Fruit fly (Drosophila melanogaster) whole organism, prepupa: ENCODE measurements around the gene mRpL16.
A peak's percentile ranks its signal among the peaks of the same experiment; 100 is the strongest.

ENCODE experiments used
- Blimp-1 ChIP-seq: fragments of 200-800 bp; sonication (Bioruptor generic); optimal IDR thresholded peaks from 3 replicates; lab custom pipeline; 2017; ENCODE audit warnings: missing biosample characterization, missing genetic modification characterization, mild to moderate bottlenecking, moderate library complexity, missing genetic modification reagents
- CG10631 ChIP-seq: fragments of 200-800 bp; sonication (Bioruptor generic); optimal IDR thresholded peaks from 2 replicates; lab custom pipeline; 2016; ENCODE audit warnings: missing biosample characterization, missing genetic modification characterization
- CG10669 ChIP-seq: fragments of 200-800 bp; sonication (Bioruptor generic); optimal IDR thresholded peaks from 3 replicates; lab custom pipeline; 2018; ENCODE audit warnings: missing biosample characterization, mild to moderate bottlenecking, missing genetic modification characterization, moderate library complexity
- CG11762 ChIP-seq: fragments of 200-800 bp; sonication (Bioruptor generic); optimal IDR thresholded peaks from 3 replicates; lab custom pipeline; 2016; ENCODE audit warnings: missing biosample characterization, missing genetic modification characterization; ENCODE audit not compliant: insufficient read depth
- CG11902 ChIP-seq: fragments of 200-800 bp; sonication (Bioruptor generic); optimal IDR thresholded peaks from 3 replicates; lab custom pipeline; 2016; ENCODE audit warnings: missing biosample characterization, missing genetic modification characterization
- CG1621 ChIP-seq: fragments of 200-800 bp; sonication (Bioruptor generic); optimal IDR thresholded peaks from 3 replicates; lab custom pipeline; 2018; ENCODE audit warnings: missing biosample characterization, mild to moderate bottlenecking, missing genetic modification characterization
- CG16779 ChIP-seq: fragments of 200-800 bp; sonication (Bioruptor generic); optimal IDR thresholded peaks from 3 replicates; lab custom pipeline; 2017; ENCODE audit warnings: missing biosample characterization, mild to moderate bottlenecking, missing genetic modification characterization
- CG3032 ChIP-seq: fragments of 200-800 bp; optimal IDR thresholded peaks from 2 replicates; lab custom pipeline; 2019; ENCODE audit warnings: missing biosample characterization, mild to moderate bottlenecking, missing genetic modification characterization, moderate library complexity
- CG31627 ChIP-seq: fragments of 200-800 bp; sonication (Bioruptor generic); optimal IDR thresholded peaks from 3 replicates; lab custom pipeline; 2016; ENCODE audit warnings: missing biosample characterization, missing genetic modification characterization
- CG32006 ChIP-seq: fragments of 200-800 bp; sonication (Bioruptor generic); optimal IDR thresholded peaks from 3 replicates; lab custom pipeline; 2017; ENCODE audit warnings: missing biosample characterization, mild to moderate bottlenecking, missing genetic modification characterization
- CG34406 ChIP-seq: fragments of 200-800 bp; sonication (Bioruptor generic); optimal IDR thresholded peaks from 3 replicates; lab custom pipeline; 2016; ENCODE audit warnings: missing biosample characterization, missing genetic modification characterization
- CG6163 ChIP-seq: fragments of 200-800 bp; sonication (Bioruptor generic); IDR thresholded peaks from 3 replicates; pipeline ENCODE4 v1.3.6; 2022; ENCODE audit warnings: missing biosample characterization, missing genetic modification characterization
- CG6808 ChIP-seq: fragments of 200-800 bp; sonication (Bioruptor generic); optimal IDR thresholded peaks from 3 replicates; lab custom pipeline; 2017; ENCODE audit warnings: missing biosample characterization, missing genetic modification characterization, mild to moderate bottlenecking, moderate library complexity, missing genetic modification reagents
- CG6854 ChIP-seq: fragments of 200-800 bp; sonication (Bioruptor generic); optimal IDR thresholded peaks from 2 replicates; lab custom pipeline; 2017; ENCODE audit warnings: missing biosample characterization, mild to moderate bottlenecking, missing genetic modification characterization
- CG8119 ChIP-seq: fragments of 200-800 bp; sonication (Bioruptor generic); IDR thresholded peaks from 3 replicates; pipeline ENCODE4 v1.3.6; 2022; ENCODE audit warnings: missing biosample characterization, missing genetic modification characterization
- CG8632 ChIP-seq: fragments of 200-800 bp; sonication (Bioruptor generic); optimal IDR thresholded peaks from 3 replicates; lab custom pipeline; 2016; ENCODE audit warnings: missing biosample characterization, missing genetic modification characterization
- Eip75B ChIP-seq: fragments of 200-800 bp; sonication (Bioruptor generic); optimal IDR thresholded peaks from 3 replicates; lab custom pipeline; 2016; ENCODE audit warnings: missing biosample characterization, missing genetic modification characterization
- Eip78C ChIP-seq: fragments of 200-800 bp; sonication (Bioruptor generic); peaks from one replicate; lab custom pipeline; 2016; ENCODE audit warnings: missing biosample characterization, missing genetic modification characterization
- Eip93F ChIP-seq: fragments of 200-800 bp; sonication (Bioruptor generic); optimal IDR thresholded peaks from 2 replicates; lab custom pipeline; 2016; ENCODE audit warnings: missing biosample characterization, mild to moderate bottlenecking, missing genetic modification characterization
- Ets21C ChIP-seq: fragments of 200-800 bp; sonication (Bioruptor generic); optimal IDR thresholded peaks from 3 replicates; lab custom pipeline; 2016; ENCODE audit warnings: missing biosample characterization, missing genetic modification characterization
- Hr38 ChIP-seq: sonication (Bioruptor generic); optimal IDR thresholded peaks from 2 replicates; lab custom pipeline; 2016; ENCODE audit warnings: missing biosample characterization, missing genetic modification characterization
- Hr39 ChIP-seq: fragments of 200-800 bp; sonication (Bioruptor generic); optimal IDR thresholded peaks from 2 replicates; lab custom pipeline; 2016; ENCODE audit warnings: missing biosample characterization, missing genetic modification characterization
- Hr4 ChIP-seq: fragments of 200-800 bp; sonication (Bioruptor generic); optimal IDR thresholded peaks from 3 replicates; lab custom pipeline; 2016; ENCODE audit warnings: missing biosample characterization, missing genetic modification characterization
- Lpt ChIP-seq: fragments of 200-800 bp; sonication (Bioruptor generic); optimal IDR thresholded peaks from 3 replicates; lab custom pipeline; 2016; ENCODE audit warnings: missing biosample characterization, missing genetic modification characterization
- Met ChIP-seq: fragments of 200-800 bp; sonication (Bioruptor generic); optimal IDR thresholded peaks from 3 replicates; lab custom pipeline; 2016; ENCODE audit warnings: missing biosample characterization, missing genetic modification characterization
- OdsH ChIP-seq: fragments of 200-800 bp; sonication (Bioruptor generic); optimal IDR thresholded peaks from 3 replicates; lab custom pipeline; 2016; ENCODE audit warnings: missing biosample characterization, missing genetic modification characterization
- Sox14 ChIP-seq: fragments of 200-800 bp; sonication (Bioruptor generic); optimal IDR thresholded peaks from 3 replicates; lab custom pipeline; 2016; ENCODE audit warnings: missing biosample characterization, missing genetic modification characterization
- Sox15 ChIP-seq: fragments of 200-800 bp; sonication (Bioruptor generic); optimal IDR thresholded peaks from 3 replicates; lab custom pipeline; 2016; ENCODE audit warnings: missing biosample characterization, missing genetic modification characterization
- cyc ChIP-seq: fragments of 200-800 bp; sonication (Bioruptor generic); optimal IDR thresholded peaks from 3 replicates; lab custom pipeline; 2016; ENCODE audit warnings: missing biosample characterization, missing genetic modification characterization
- dac ChIP-seq: fragments of 200-800 bp; sonication (Bioruptor generic); optimal IDR thresholded peaks from 2 replicates; lab custom pipeline; 2017; ENCODE audit warnings: missing biosample characterization, mild to moderate bottlenecking, missing genetic modification characterization
- dsx ChIP-seq: fragments of 200-800 bp; optimal IDR thresholded peaks from 3 replicates; lab custom pipeline; 2019; ENCODE audit warnings: missing biosample characterization, mild to moderate bottlenecking, missing genetic modification characterization, moderate library complexity; ENCODE audit not compliant: poor library complexity, severe bottlenecking
- eg ChIP-seq: fragments of 200-800 bp; sonication (Bioruptor generic); IDR thresholded peaks from 3 replicates; pipeline ENCODE4 v1.3.6; 2022; ENCODE audit warnings: missing biosample characterization, missing genetic modification characterization
- esn ChIP-seq: fragments of 200-800 bp; sonication (Bioruptor generic); optimal IDR thresholded peaks from 2 replicates; lab custom pipeline; 2016; ENCODE audit warnings: missing biosample characterization, mild to moderate bottlenecking, missing genetic modification characterization, moderate library complexity
- fd85E ChIP-seq: fragments of 200-800 bp; sonication (Bioruptor generic); optimal IDR thresholded peaks from 3 replicates; lab custom pipeline; 2016; ENCODE audit warnings: missing biosample characterization, missing genetic modification characterization
- fkh ChIP-seq: fragments of 200-800 bp; sonication (Bioruptor generic); optimal IDR thresholded peaks from 3 replicates; lab custom pipeline; 2017; ENCODE audit warnings: missing biosample characterization, mild to moderate bottlenecking, missing genetic modification characterization, moderate library complexity
- net ChIP-seq: fragments of 200-800 bp; sonication (Bioruptor generic); optimal IDR thresholded peaks from 3 replicates; lab custom pipeline; 2016; ENCODE audit warnings: missing biosample characterization, missing genetic modification characterization
- pdm3 ChIP-seq: fragments of 200-800 bp; sonication (Bioruptor generic); optimal IDR thresholded peaks from 3 replicates; lab custom pipeline; 2016; ENCODE audit warnings: missing biosample characterization, missing genetic modification characterization
- spab ChIP-seq: fragments of 200-800 bp; sonication (Bioruptor generic); optimal IDR thresholded peaks from 2 replicates; lab custom pipeline; 2017; ENCODE audit warnings: missing biosample characterization, mild to moderate bottlenecking, missing genetic modification characterization, missing genetic modification reagents
- ss ChIP-seq, 2 experiments: fragments of 200-800 bp; sonication (Bioruptor generic); optimal IDR thresholded peaks; 2 replicates in 1 of 2; 3 replicates in 1 of 2; lab custom pipeline; 2017 to 2018; ENCODE audit warnings: mild to moderate bottlenecking in 2 of 2, missing biosample characterization in 2 of 2, missing genetic modification characterization in 2 of 2, moderate library complexity in 1 of 2
- svp ChIP-seq: fragments of 200-800 bp; sonication (Bioruptor generic); peaks from one replicate; lab custom pipeline; 2016; ENCODE audit warnings: missing biosample characterization, missing genetic modification characterization
- topi ChIP-seq: fragments of 200-800 bp; sonication (Bioruptor generic); optimal IDR thresholded peaks from 3 replicates; lab custom pipeline; 2016; ENCODE audit warnings: missing biosample characterization, missing genetic modification characterization
- vri ChIP-seq: fragments of 200-800 bp; sonication (Bioruptor generic); optimal IDR thresholded peaks from 3 replicates; lab custom pipeline; 2016; ENCODE audit warnings: missing biosample characterization, mild to moderate bottlenecking, missing genetic modification characterization

mRpL16 gene

DNA sequence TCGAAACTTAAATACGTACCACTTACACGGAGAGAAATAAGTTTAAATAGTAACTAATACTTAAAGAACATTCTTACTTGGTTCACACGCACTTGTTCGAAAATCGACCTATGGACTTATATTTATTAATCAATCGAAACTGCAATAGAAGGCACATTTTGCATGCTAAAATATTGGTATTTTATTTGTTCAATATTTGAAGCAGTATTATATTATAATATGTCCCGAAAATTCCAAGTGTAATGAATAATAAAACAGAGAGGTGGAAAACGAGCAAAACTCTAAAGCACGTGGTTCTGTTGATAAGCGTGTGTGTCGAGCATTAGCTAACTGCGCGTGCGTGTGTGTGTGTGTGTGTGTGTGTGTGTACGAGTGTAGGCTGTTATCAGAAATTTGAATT lies 40.1 kb upstream of the mRpL16 start (continued):
- TF ChIP-seq Met (GFP tag; lab: Kevin White, UChicago) (peak; percentile 42), cyc (GFP tag; lab: Kevin White, UChicago) (peak; percentile 7), Hr4 (GFP tag; lab: Kevin White, UChicago) (peak; percentile 18), vri (peak; percentile 85), CG32006 (GFP tag; lab: Kevin White, UChicago) (peak; percentile 41), CG3032 (tag; lab: Kevin White, UChicago) (no peak), Hr38 (GFP tag; lab: Kevin White, UChicago) (no peak), topi (peak; percentile 11)

DNA sequence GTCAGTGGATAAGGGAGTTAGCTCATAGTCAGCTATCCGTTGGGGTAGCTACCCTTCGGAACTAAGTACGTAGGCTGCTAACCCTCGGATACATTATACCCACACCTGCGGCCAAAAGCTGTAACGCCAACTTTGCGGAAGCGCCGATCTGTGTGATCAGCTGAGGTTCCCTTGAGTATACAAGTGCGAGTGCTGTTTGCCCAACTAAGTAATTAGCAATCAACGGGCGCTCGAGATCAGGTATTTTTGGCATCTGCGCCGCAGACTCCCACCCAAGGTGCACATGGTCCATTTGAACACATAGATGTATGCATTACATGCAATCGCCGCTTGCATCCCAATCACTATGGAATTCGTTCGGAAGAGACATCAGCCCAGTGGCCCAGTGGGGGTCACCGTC lies 36.0 kb upstream of the mRpL16 start:
- no peak for TF ChIP-seq vri
- TF ChIP-seq CG1621 (tag; lab: Kevin White, UChicago), result no peak
- TF ChIP-seq esn, result no peak
- no peak for TF ChIP-seq CG3032 (tag; lab: Kevin White, UChicago)
- TF ChIP-seq svp (GFP tag; lab: Kevin White, UChicago), result peak; percentile 27
- TF ChIP-seq fkh, result peak; percentile 81
- TF ChIP-seq spab (GFP tag; lab: Kevin White, UChicago), result no peak

DNA sequence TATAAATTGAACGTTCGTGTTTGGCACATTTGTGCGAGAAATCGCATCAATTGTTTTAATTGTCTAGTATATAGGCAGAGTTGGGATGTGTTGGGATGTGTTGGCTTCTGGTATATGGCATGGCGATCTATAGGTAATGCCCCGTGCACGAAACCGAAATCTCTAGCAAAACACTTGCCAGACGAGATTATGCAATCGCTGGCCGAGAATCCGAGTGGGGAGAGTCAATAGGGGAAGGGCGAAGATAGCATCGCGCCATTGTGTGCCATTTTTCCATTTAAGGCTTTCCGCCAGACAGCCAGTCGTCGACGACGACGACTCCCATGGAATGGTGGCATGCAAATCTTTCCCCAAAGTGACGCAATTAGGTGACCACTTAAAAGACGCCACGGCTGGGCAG lies 35.2 kb upstream of the mRpL16 start:
- TF ChIP-seq Blimp-1 (GFP tag; lab: Kevin White, UChicago) (no peak), CG8632 (GFP tag; lab: Kevin White, UChicago) (no peak), CG31627 (GFP tag; lab: Kevin White, UChicago) (no peak), Eip78C (GFP tag; lab: Kevin White, UChicago) (peak; percentile 43), CG8119 (no peak), CG34406 (GFP tag; lab: Kevin White, UChicago) (no peak), spab (GFP tag; lab: Kevin White, UChicago) (no peak), vri (peak; percentile 62), OdsH (GFP tag; lab: Kevin White, UChicago) (no peak), CG3032 (tag; lab: Kevin White, UChicago) (no peak), Lpt (GFP tag; lab: Kevin White, UChicago) (no peak), Sox14 (GFP tag; lab: Kevin White, UChicago) (no peak), CG11902 (GFP tag; lab: Kevin White, UChicago) (no peak), Hr38 (GFP tag; lab: Kevin White, UChicago) (no peak), svp (GFP tag; lab: Kevin White, UChicago) (peak; percentile 76), cyc (GFP tag; lab: Kevin White, UChicago) (no peak), Eip93F (GFP tag; lab: Kevin White, UChicago) (no peak), Sox15 (no peak)

DNA sequence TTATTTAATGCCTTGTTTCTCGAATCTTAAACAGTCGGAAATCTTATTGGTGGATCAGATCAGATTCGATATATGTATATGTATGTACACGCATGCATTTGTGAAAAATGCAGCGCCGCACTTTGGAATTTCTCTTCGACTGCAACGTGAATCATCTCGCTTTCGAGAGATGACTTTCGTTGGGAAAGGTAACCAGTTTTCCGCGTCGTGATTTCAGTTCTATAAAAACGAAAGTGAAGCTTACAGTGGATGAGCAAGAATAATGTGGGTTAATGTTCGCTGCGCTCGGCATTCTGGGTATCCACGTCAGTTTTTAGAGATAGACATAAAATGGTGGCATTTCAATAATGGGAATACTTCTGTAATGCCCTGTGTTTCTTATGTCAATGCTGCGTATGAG lies 33.5 kb upstream of the mRpL16 start:
- TF ChIP-seq svp (GFP tag; lab: Kevin White, UChicago) (no peak), Blimp-1 (GFP tag; lab: Kevin White, UChicago) (peak; percentile 94)

DNA sequence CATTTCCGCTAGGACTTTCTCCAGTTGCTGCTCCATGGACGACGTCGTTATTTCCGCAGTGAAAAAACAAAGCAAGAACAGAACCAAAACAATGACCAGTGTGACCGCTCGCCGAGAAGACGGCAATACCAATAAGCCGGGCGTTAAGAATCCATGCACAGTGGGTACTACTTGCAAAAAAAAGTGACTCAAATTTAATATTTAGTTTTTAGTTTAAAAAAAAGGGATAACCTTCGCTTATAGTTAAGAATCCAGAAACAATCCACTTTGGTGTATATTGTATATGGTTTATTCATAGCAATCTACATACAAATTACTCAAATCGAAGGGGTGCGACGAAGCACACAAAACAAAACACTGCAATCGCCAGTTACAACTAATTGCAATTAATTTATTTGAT lies 31.2 kb upstream of the mRpL16 start, which contains the start of gene Lamtor5:
Gene Lamtor5, minus strand, starts transcription at position 105 of the 400 bp plus-strand sequence.
- TF ChIP-seq net (GFP tag; lab: Kevin White, UChicago) (peak; percentile 44), Hr4 (GFP tag; lab: Kevin White, UChicago) (peak; percentile 45), svp (GFP tag; lab: Kevin White, UChicago) (peak; percentile 83), topi (peak; percentile 70), pdm3 (GFP tag; lab: Kevin White, UChicago) (peak; percentile 40), dac (no peak), CG6808 (GFP tag; lab: Kevin White, UChicago) (peak; percentile 7), Eip75B (peak; percentile 64), fd85E (GFP tag; lab: Kevin White, UChicago) (peak; percentile 5), CG6854 (GFP tag; lab: Kevin White, UChicago) (no peak), CG11902 (GFP tag; lab: Kevin White, UChicago) (no peak), CG8119 (peak; percentile 25; the same call in 1 of the 3 replicates), Eip93F (GFP tag; lab: Kevin White, UChicago) (no peak), Eip78C (GFP tag; lab: Kevin White, UChicago) (peak; percentile 72), CG11762 (no peak), esn (peak; percentile 63), Sox14 (GFP tag; lab: Kevin White, UChicago) (peak; percentile 82), CG16779 (tag; lab: Kevin White, UChicago) (no peak), ss (GFP tag; optimal IDR thresholded peaks at IDR 0.05; lab: Kevin White, UChicago) (peak; percentile 3 to 39), eg (GFP tag; lab: Robert Waterston, UW) (peak; percentile 42; the same call in 1 of the 3 replicates), CG10631 (GFP tag; lab: Kevin White, UChicago) (peak; percentile 48), Hr39 (peak; percentile 51), CG6163 (GFP tag; lab: Robert Waterston, UW) (peak; percentile 63), Ets21C (GFP tag; lab: Kevin White, UChicago) (peak; percentile 6), dsx (GFP tag; lab: Kevin White, UChicago) (peak; percentile 23), CG10669 (GFP tag; lab: Kevin White, UChicago) (peak; percentile 39)
